Worm (Caenorhabditis elegans): ENCODE measurements around the gene tbc-8.
A peak's percentile ranks its signal among the peaks of the same experiment; 100 is the strongest.

Gene tbc-8

ce11 chrIII:10333961-10334542 is 30.7 kb upstream of the tbc-8 start, which contains the start of the genes jmjd-4 and mev-1 (continued):
- peak; percentile 68 for TF ChIP-seq snpc-4 (GFP tag; optimal IDR thresholded peaks at IDR 0.05)
- TF ChIP-seq snpc-4 (tag; optimal IDR thresholded peaks at IDR 0.05), result peak in 3 of 4 experiments; percentile 61 to 72 (median 65)
- TF ChIP-seq hsf-1 (GFP tag; IDR thresholded peaks at IDR 0.05), result peak; percentile 67
- TF ChIP-seq dox-1 (GFP tag; IDR thresholded peaks at IDR 0.05), result peak; percentile 94
- no peak for TF ChIP-seq snpc-1.3 (tag; optimal IDR thresholded peaks at IDR 0.05; ENCODE audit: insufficient read depth)
- TF ChIP-seq nhr-27 (tag; optimal IDR thresholded peaks at IDR 0.05), result no peak
- TF ChIP-seq somi-1 (GFP tag; optimal IDR thresholded peaks at IDR 0.05), result no peak
- no peak for TF ChIP-seq attf-3 (GFP tag; conservative IDR thresholded peaks at IDR 0.05)
- peak; percentile 48 for TF ChIP-seq F22D6.2 (tag; optimal IDR thresholded peaks at IDR 0.05)
- no peak for TF ChIP-seq nfya-1 (tag; optimal IDR thresholded peaks at IDR 0.05; ENCODE audit: borderline replicate concordance, insufficient read depth)
- TF ChIP-seq fkh-3 (tag; optimal IDR thresholded peaks at IDR 0.05), result no peak
- TF ChIP-seq nhr-179 (tag; optimal IDR thresholded peaks at IDR 0.05), result no peak
- TF ChIP-seq ceh-100 (GFP tag; IDR thresholded peaks at IDR 0.05), result peak; percentile 78
- no peak for TF ChIP-seq Y79H2A.3 (GFP tag; conservative IDR thresholded peaks at IDR 0.05)
- peak; percentile 38 for TF ChIP-seq D2030.7 (GFP tag; IDR thresholded peaks at IDR 0.05)
- peak; percentile 58 for TF ChIP-seq F23B12.7 (tag; optimal IDR thresholded peaks at IDR 0.05; ENCODE audit: insufficient read depth)
- no peak for TF ChIP-seq B0035.1 (tag; optimal IDR thresholded peaks at IDR 0.05)
- TF ChIP-seq B0261.1 (tag; optimal IDR thresholded peaks at IDR 0.05), result no peak
- TF ChIP-seq lin-54 (GFP tag; optimal IDR thresholded peaks at IDR 0.05), result peak; percentile 92
- TF ChIP-seq aptf-3 (GFP tag; IDR thresholded peaks at IDR 0.05), result no peak
- TF ChIP-seq lin-35 (GFP tag; optimal IDR thresholded peaks at IDR 0.05), result peak in 1 of 3 experiments; percentile 87
- TF ChIP-seq tbp1 (GFP tag; optimal IDR thresholded peaks at IDR 0.05), result peak; percentile 66
- TF ChIP-seq ceh-40 (GFP tag; IDR thresholded peaks at IDR 0.05), result no peak
- peak; percentile 63 for TF ChIP-seq snpc-3.4 (tag; optimal IDR thresholded peaks at IDR 0.05)
- peak; percentile 67 for TF ChIP-seq hmg-1.2 (GFP tag; IDR thresholded peaks at IDR 0.05)
- peak; percentile 76 for TF ChIP-seq F33H1.4 (GFP tag; IDR thresholded peaks at IDR 0.05)
- peak; percentile 85 for TF ChIP-seq ztf-26 (tag; optimal IDR thresholded peaks at IDR 0.05)
- 0 out of 2 replicates have a peak, but pooled peaks have one; percentile 32 for TF ChIP-seq cebp-1 (GFP tag; IDR thresholded peaks at IDR 0.05)
- TF ChIP-seq cebp-1 (tag; optimal IDR thresholded peaks at IDR 0.05), result peak; percentile 89
- TF ChIP-seq nhr-80 (tag; optimal IDR thresholded peaks at IDR 0.05), result peak; percentile 84
- TF ChIP-seq ztf-6 (GFP tag; IDR thresholded peaks at IDR 0.05), result no peak
- no peak for TF ChIP-seq zim-3 (tag; optimal IDR thresholded peaks at IDR 0.05)
- peak; percentile 89 for TF ChIP-seq lin-40 (tag; optimal IDR thresholded peaks at IDR 0.05)
- TF ChIP-seq ztf-28 (GFP tag; IDR thresholded peaks at IDR 0.05), result no peak
- TF ChIP-seq lsl-1 (GFP tag; optimal IDR thresholded peaks at IDR 0.05), result peak; percentile 81
- no peak for TF ChIP-seq Y67H2A.10 (GFP tag; conservative IDR thresholded peaks at IDR 0.05)
- peak; percentile 3 for TF ChIP-seq madf-10 (tag; optimal IDR thresholded peaks at IDR 0.05)
- TF ChIP-seq egrh-3 (GFP tag; IDR thresholded peaks at IDR 0.05), result no peak
- no peak for TF ChIP-seq F52B5.7 (tag; optimal IDR thresholded peaks at IDR 0.05)

ce11 chrIII:10335086-10335485 is 29.7 kb upstream of the tbc-8 start, which contains the start of gene ced-9:
ced-9 (plus strand) TSS chrIII:10335172.
- TF ChIP-seq zfh-2 (GFP tag; conservative IDR thresholded peaks at IDR 0.05) (no peak), ceh-91 (GFP tag; IDR thresholded peaks at IDR 0.05) (no peak), tbx-9 (tag; optimal IDR thresholded peaks at IDR 0.05; ENCODE audit: borderline replicate concordance) (peak; percentile 93), snpc-4 (GFP tag; optimal IDR thresholded peaks at IDR 0.05) (no peak), snpc-4 (tag; optimal IDR thresholded peaks at IDR 0.05) (no peak), ceh-58 (GFP tag; IDR thresholded peaks at IDR 0.05) (no peak)

Measured in whole organism, young adult.